Fruit fly (Drosophila melanogaster) whole organism, embryonic: ENCODE results near the gene Zpr1.

ENCODE experiments used
- Atf6 ChIP-seq: fragments of 200-800 bp; sonication (Bioruptor generic); IDR thresholded peaks from 2 replicates; pipeline ENCODE4 v1.3.6; 2022; ENCODE audit warnings: missing biosample characterization, missing genetic modification characterization
- Awh ChIP-seq: fragments of 200-800 bp; sonication (Bioruptor generic); IDR thresholded peaks from 2 replicates; pipeline ENCODE4, ENCODE4 v1.3.6; 2022; ENCODE audit warnings: missing biosample characterization, missing genetic modification characterization
- C15 ChIP-seq: fragments of 200-800 bp; sonication (Bioruptor generic); IDR thresholded peaks from 3 replicates; pipeline ENCODE4 v1.3.6; 2022; ENCODE audit warnings: missing biosample characterization, missing genetic modification characterization
- CG11247 ChIP-seq: fragments of 200-800 bp; sonication (Bioruptor generic); IDR thresholded peaks from 2 replicates; pipeline ENCODE4 v1.3.6; 2022; ENCODE audit warnings: missing biosample characterization, missing genetic modification characterization
- CG15696 ChIP-seq: fragments of 200-800 bp; sonication (Bioruptor generic); optimal IDR thresholded peaks from 2 replicates; lab custom pipeline; 2019; ENCODE audit warnings: missing biosample characterization, mild to moderate bottlenecking, missing genetic modification characterization, moderate library complexity
- CG18476 ChIP-seq: fragments of 200-800 bp; sonication (Bioruptor generic); optimal IDR thresholded peaks from 2 replicates; lab custom pipeline; 2016; ENCODE audit warnings: missing biosample characterization, mild to moderate bottlenecking, missing genetic modification characterization
- CG3281 ChIP-seq: fragments of 200-800 bp; sonication (Bioruptor generic); optimal IDR thresholded peaks from 3 replicates; lab custom pipeline; 2017; ENCODE audit warnings: missing biosample characterization, mild to moderate bottlenecking, missing genetic modification characterization
- CG4424 ChIP-seq: fragments of 200-800 bp; sonication (Bioruptor generic); optimal IDR thresholded peaks from 3 replicates; lab custom pipeline; 2016; ENCODE audit warnings: missing biosample characterization, missing genetic modification characterization
- Rx ChIP-seq: fragments of 200-800 bp; sonication (Bioruptor generic); IDR thresholded peaks from 2 replicates; pipeline ENCODE4 v1.3.6; 2022; ENCODE audit warnings: missing biosample characterization, missing genetic modification characterization
- ems ChIP-seq: fragments of 200-800 bp; sonication (Bioruptor generic); optimal IDR thresholded peaks from 3 replicates; lab custom pipeline; 2016; ENCODE audit warnings: missing biosample characterization, missing genetic modification characterization
- eyg ChIP-seq: fragments of 200-800 bp; sonication (Bioruptor generic); optimal IDR thresholded peaks from 3 replicates; lab custom pipeline; 2016; ENCODE audit warnings: missing biosample characterization, missing genetic modification characterization
- kni ChIP-seq: fragments of 200-800 bp; sonication (Bioruptor generic); optimal IDR thresholded peaks from 3 replicates; lab custom pipeline; 2017; ENCODE audit warnings: mild to moderate bottlenecking, missing biosample characterization, missing genetic modification reagents, missing genetic modification characterization
- odd ChIP-seq: fragments of 200-800 bp; sonication (Bioruptor generic); optimal IDR thresholded peaks from 2 replicates; lab custom pipeline; 2017; ENCODE audit warnings: missing biosample characterization, mild to moderate bottlenecking, missing genetic modification characterization

DNA sequence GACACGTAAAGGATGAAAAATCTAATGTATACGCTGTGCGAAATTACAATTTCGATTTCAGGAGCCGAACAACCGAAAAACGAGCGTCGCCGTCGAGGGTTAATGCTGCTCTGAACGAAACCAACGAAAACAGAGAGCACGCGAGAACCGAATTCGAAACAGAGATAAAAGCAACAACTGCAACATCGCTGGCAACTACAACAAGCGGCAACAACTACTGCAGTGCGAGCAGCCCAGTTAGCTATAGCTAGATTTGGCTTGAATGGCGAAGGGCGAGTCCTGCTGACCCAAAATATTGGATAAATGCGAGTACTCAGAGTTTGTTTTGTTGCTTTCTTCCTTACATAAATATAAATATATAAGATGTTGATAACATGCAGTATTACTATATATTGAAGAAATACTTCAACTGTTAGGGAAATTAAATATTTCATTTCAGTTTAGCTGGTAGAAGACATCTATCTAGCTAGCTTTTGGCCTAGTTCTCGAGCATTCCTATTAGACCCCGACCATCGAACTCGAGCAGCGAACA, 26.9 kb downstream of the Zpr1 start, which contains the start of gene fend:
- TF ChIP-seq kni (peak; percentile 98), CG3281 (GFP tag; lab: Kevin White, UChicago) (peak; percentile 38), C15 (no peak), ems (GFP tag; lab: Kevin White, UChicago) (no peak), Awh (GFP tag; lab: Robert Waterston, UW) (no peak), CG18476 (GFP tag; lab: Kevin White, UChicago) (no peak), CG11247 (GFP tag; lab: Robert Waterston, UW) (no peak), Rx (no peak), odd (GFP tag; lab: Kevin White, UChicago) (peak; percentile 13), eyg (GFP tag; lab: Kevin White, UChicago) (no peak), CG4424 (GFP tag; lab: Kevin White, UChicago) (peak; percentile 33), CG15696 (tag; lab: Kevin White, UChicago) (peak; percentile 11), Atf6 (GFP tag; lab: Robert Waterston, UW) (no peak)
